Worm (Caenorhabditis elegans): ENCODE results near the gene Y75B7B.2.

Gene Y75B7B.2

ce11 chrV:1263939-1264823 is 11.6 kb downstream of the Y75B7B.2 start, which contains the start of the genes rab-1 and C39F7.5 (continued):
- no peak for TF ChIP-seq nhr-237 (tag; optimal IDR thresholded peaks at IDR 0.05)
- TF ChIP-seq Y55F3AM.14 (GFP tag; optimal IDR thresholded peaks at IDR 0.05) = no peak
- TF ChIP-seq aly-2 (tag; optimal IDR thresholded peaks at IDR 0.05) = no peak
- TF ChIP-seq gmeb-1 (tag; optimal IDR thresholded peaks at IDR 0.05) = peak; percentile 50
- no peak for TF ChIP-seq nhr-21 (tag; optimal IDR thresholded peaks at IDR 0.05)
- TF ChIP-seq lin-11 (tag; optimal IDR thresholded peaks at IDR 0.05) = peak; percentile 55
- peak; percentile 83 for TF ChIP-seq C34F6.9 (tag; optimal IDR thresholded peaks at IDR 0.05)
- no peak for TF ChIP-seq ztf-1 (GFP tag; conservative IDR thresholded peaks at IDR 0.05)
- no peak for TF ChIP-seq elt-1 (tag; optimal IDR thresholded peaks at IDR 0.05)
- peak; percentile 31 for TF ChIP-seq nhr-129 (tag; optimal IDR thresholded peaks at IDR 0.05)
- no peak for TF ChIP-seq alr-1 (tag; optimal IDR thresholded peaks at IDR 0.05)
- TF ChIP-seq dmd-4 (tag; optimal IDR thresholded peaks at IDR 0.05) = no peak
- peak; percentile 75 for TF ChIP-seq unc-55 (GFP tag; optimal IDR thresholded peaks at IDR 0.05)
- TF ChIP-seq nhr-23 (tag; optimal IDR thresholded peaks at IDR 0.05) = no peak
- TF ChIP-seq unc-62 (GFP tag; optimal IDR thresholded peaks at IDR 0.05) = no peak
- TF ChIP-seq ZK546.5 (tag; optimal IDR thresholded peaks at IDR 0.05) = no peak
- no peak for TF ChIP-seq nhr-6 (tag; optimal IDR thresholded peaks at IDR 0.05)
- peak; percentile 1 for TF ChIP-seq ama-1 (optimal IDR thresholded peaks at IDR 0.05)
- TF ChIP-seq R02D3.7 (tag; optimal IDR thresholded peaks at IDR 0.05) = no peak
- peak; percentile 18 for TF ChIP-seq snpc-4 (tag; optimal IDR thresholded peaks at IDR 0.05)

- TF ChIP-seq ama-1 (optimal IDR thresholded peaks at IDR 0.05) (peak; percentile 62), nhr-10 (tag; optimal IDR thresholded peaks at IDR 0.05) (no peak)
Observed at ce11 chrV:1263078-1263732, 12.6 kb downstream of the Y75B7B.2 start.

ce11 chrV:1262036-1262435 is 13.8 kb downstream of the Y75B7B.2 start:
- TF ChIP-seq ZK546.5 (tag; optimal IDR thresholded peaks at IDR 0.05) = no peak
- peak; percentile 20 for TF ChIP-seq nhr-129 (tag; optimal IDR thresholded peaks at IDR 0.05)
- peak; percentile 67 for TF ChIP-seq ama-1 (optimal IDR thresholded peaks at IDR 0.05)

- TF ChIP-seq unc-62 (GFP tag; optimal IDR thresholded peaks at IDR 0.05) (no peak), blmp-1 (tag; optimal IDR thresholded peaks at IDR 0.05; ENCODE audit: insufficient read depth) (no peak), R02D3.7 (tag; optimal IDR thresholded peaks at IDR 0.05) (no peak), unc-55 (GFP tag; optimal IDR thresholded peaks at IDR 0.05) (no peak), elt-1 (tag; optimal IDR thresholded peaks at IDR 0.05) (no peak), peb-1 (tag; optimal IDR thresholded peaks at IDR 0.05) (no peak), nhr-12 (tag; optimal IDR thresholded peaks at IDR 0.05) (no peak), sma-3 (GFP tag; optimal IDR thresholded peaks at IDR 0.05) (no peak), nhr-6 (tag; optimal IDR thresholded peaks at IDR 0.05) (no peak), mab-5 (tag; optimal IDR thresholded peaks at IDR 0.05) (no peak), lsy-2 (tag; optimal IDR thresholded peaks at IDR 0.05) (no peak), nhr-129 (tag; optimal IDR thresholded peaks at IDR 0.05) (no peak), nhr-23 (tag; optimal IDR thresholded peaks at IDR 0.05) (no peak), crh-2 (tag; optimal IDR thresholded peaks at IDR 0.05) (no peak), elt-3 (tag; optimal IDR thresholded peaks at IDR 0.05) (no peak)
Observed at ce11 chrV:1260042-1260441, 15.8 kb downstream of the Y75B7B.2 start, which contains the start of gene C39F7.1. Gene C39F7.1 (plus strand): TSS chrV:1260342.

- no peak for TF ChIP-seq sma-3 (GFP tag; optimal IDR thresholded peaks at IDR 0.05)
- TF ChIP-seq ztf-11 (tag; optimal IDR thresholded peaks at IDR 0.05) = no peak
- no peak for TF ChIP-seq lin-13 (GFP tag; optimal IDR thresholded peaks at IDR 0.05)
- TF ChIP-seq mdl-1 (tag; optimal IDR thresholded peaks at IDR 0.05) = no peak
- no peak for TF ChIP-seq aly-2 (tag; optimal IDR thresholded peaks at IDR 0.05)
- TF ChIP-seq elt-3 (tag; optimal IDR thresholded peaks at IDR 0.05) = no peak
- no peak for TF ChIP-seq snpc-4 (tag; optimal IDR thresholded peaks at IDR 0.05)
- TF ChIP-seq lsy-2 (tag; optimal IDR thresholded peaks at IDR 0.05) = no peak
- TF ChIP-seq lin-11 (tag; optimal IDR thresholded peaks at IDR 0.05) = no peak
- no peak for TF ChIP-seq peb-1 (tag; optimal IDR thresholded peaks at IDR 0.05)
- TF ChIP-seq unc-62 (GFP tag; optimal IDR thresholded peaks at IDR 0.05) = no peak
- TF ChIP-seq blmp-1 (tag; optimal IDR thresholded peaks at IDR 0.05; ENCODE audit: insufficient read depth) = no peak
- TF ChIP-seq skn-1 (tag; optimal IDR thresholded peaks at IDR 0.05) = no peak
- no peak for TF ChIP-seq ztf-1 (GFP tag; conservative IDR thresholded peaks at IDR 0.05)
- TF ChIP-seq unc-39 (tag; optimal IDR thresholded peaks at IDR 0.05) = no peak
Observed at ce11 chrV:1252794-1253193, 23.0 kb downstream of the Y75B7B.2 start.
